Fruit fly (Drosophila melanogaster) whole organism, embryonic: ENCODE results near the gene Trm7-32.
A peak's percentile ranks its signal among the peaks of the same experiment; 100 is the strongest.

Experiments
- Adf1 ChIP-seq: fragments of 200-800 bp; sonication (Bioruptor generic); IDR thresholded peaks from 2 replicates; pipeline ENCODE4 v1.3.6; 2022; ENCODE audit warnings: missing biosample characterization, missing genetic modification characterization
- C15 ChIP-seq: fragments of 200-800 bp; sonication (Bioruptor generic); IDR thresholded peaks from 3 replicates; pipeline ENCODE4 v1.3.6; 2022; ENCODE audit warnings: missing biosample characterization, missing genetic modification characterization
- CG10431 ChIP-seq: fragments of 200-800 bp; sonication (Bioruptor generic); optimal IDR thresholded peaks from 3 replicates; lab custom pipeline; 2018; ENCODE audit warnings: missing biosample characterization, mild to moderate bottlenecking, missing genetic modification characterization
- CG10543 ChIP-seq: fragments of 200-800 bp; sonication (Bioruptor generic); optimal IDR thresholded peaks from 3 replicates; lab custom pipeline; 2017; ENCODE audit warnings: missing biosample characterization, mild to moderate bottlenecking, missing genetic modification characterization, moderate library complexity
- CG10565 ChIP-seq: fragments of 200-800 bp; sonication (Bioruptor generic); optimal IDR thresholded peaks from 3 replicates; lab custom pipeline; 2016; ENCODE audit warnings: missing biosample characterization, mild to moderate bottlenecking, missing genetic modification characterization
- CG10654 ChIP-seq: fragments of 200-800 bp; sonication (Bioruptor generic); optimal IDR thresholded peaks from 2 replicates; lab custom pipeline; 2016; ENCODE audit warnings: missing biosample characterization, missing genetic modification characterization
- CG11456 ChIP-seq: fragments of 200-800 bp; sonication (Bioruptor generic); IDR thresholded peaks from 3 replicates; pipeline ENCODE4 v1.3.6; 2022; ENCODE audit warnings: missing biosample characterization, missing genetic modification characterization
- CG12104 ChIP-seq: fragments of 200-800 bp; sonication (Bioruptor generic); optimal IDR thresholded peaks from 3 replicates; lab custom pipeline; 2016; ENCODE audit warnings: missing biosample characterization, missing genetic modification characterization
- CG12299 ChIP-seq: fragments of 200-800 bp; sonication (Bioruptor generic); optimal IDR thresholded peaks from 2 replicates; lab custom pipeline; 2018; ENCODE audit warnings: missing biosample characterization, mild to moderate bottlenecking, missing genetic modification characterization
- CG12744 ChIP-seq: fragments of 200-800 bp; sonication (Bioruptor generic); optimal IDR thresholded peaks from 2 replicates; lab custom pipeline; 2016; ENCODE audit warnings: missing biosample characterization, missing genetic modification characterization
- CG15479 ChIP-seq: fragments of 200-800 bp; sonication (Bioruptor generic); optimal IDR thresholded peaks from 3 replicates; lab custom pipeline; 2019; ENCODE audit warnings: missing biosample characterization, mild to moderate bottlenecking, missing genetic modification characterization, moderate library complexity
- CG17186 ChIP-seq: fragments of 200-800 bp; sonication (Bioruptor generic); optimal IDR thresholded peaks from 3 replicates; lab custom pipeline; 2017; ENCODE audit warnings: missing biosample characterization, missing genetic modification reagents, missing genetic modification characterization
- CG30403 ChIP-seq: fragments of 200-800 bp; sonication (Bioruptor generic); optimal IDR thresholded peaks from 3 replicates; lab custom pipeline; 2016; ENCODE audit warnings: missing biosample characterization, missing genetic modification characterization
- CG32532 ChIP-seq: fragments of 200-800 bp; sonication (Bioruptor generic); IDR thresholded peaks from 2 replicates; pipeline ENCODE4 v1.3.6; 2022; ENCODE audit warnings: missing biosample characterization, missing genetic modification characterization
- CG33557 ChIP-seq: fragments of 200-800 bp; sonication (Bioruptor generic); optimal IDR thresholded peaks from 2 replicates; lab custom pipeline; 2019; ENCODE audit warnings: missing biosample characterization, mild to moderate bottlenecking, missing genetic modification characterization, moderate library complexity
- CG34422 ChIP-seq: fragments of 200-800 bp; sonication (Bioruptor generic); IDR thresholded peaks from 3 replicates; pipeline ENCODE4 v1.3.6; 2022; ENCODE audit warnings: missing biosample characterization, missing genetic modification characterization
- CG9817 ChIP-seq: fragments of 200-800 bp; sonication (Bioruptor generic); optimal IDR thresholded peaks from 2 replicates; lab custom pipeline; 2018; ENCODE audit warnings: missing biosample characterization, mild to moderate bottlenecking, missing genetic modification characterization, moderate library complexity
- CoRest ChIP-seq: fragments of 200-800 bp; sonication (Bioruptor generic); optimal IDR thresholded peaks from 3 replicates; lab custom pipeline; 2018; ENCODE audit warnings: missing biosample characterization, mild to moderate bottlenecking, missing genetic modification characterization, moderate library complexity
- Deaf1 ChIP-seq: fragments of 200-800 bp; optimal IDR thresholded peaks from 3 replicates; lab custom pipeline; 2019; ENCODE audit warnings: missing biosample characterization, mild to moderate bottlenecking, missing genetic modification characterization, moderate library complexity
- Dip2 ChIP-seq: fragments of 200-800 bp; sonication (Bioruptor generic); IDR thresholded peaks from 2 replicates; pipeline ENCODE4 v1.3.6; 2022; ENCODE audit warnings: missing biosample characterization, missing genetic modification characterization
- Fer1 ChIP-seq: fragments of 200-800 bp; sonication (Bioruptor generic); optimal IDR thresholded peaks from 2 replicates; lab custom pipeline; 2017; ENCODE audit warnings: missing biosample characterization, mild to moderate bottlenecking, missing genetic modification characterization
- H2.0 ChIP-seq: fragments of 200-800 bp; sonication (Bioruptor generic); IDR thresholded peaks from 2 replicates; pipeline ENCODE4 v1.3.6; 2022; ENCODE audit warnings: missing biosample characterization, missing genetic modification characterization
- HLHmδ ChIP-seq: fragments of 200-800 bp; sonication (Bioruptor generic); optimal IDR thresholded peaks from 2 replicates; lab custom pipeline; 2018; ENCODE audit warnings: missing biosample characterization, mild to moderate bottlenecking, missing genetic modification characterization, moderate library complexity
- Hand ChIP-seq: fragments of 200-800 bp; sonication (Bioruptor generic); optimal IDR thresholded peaks from 2 replicates; lab custom pipeline; 2017; ENCODE audit warnings: mild to moderate bottlenecking, missing biosample characterization, missing genetic modification reagents, missing genetic modification characterization
- Hmr ChIP-seq: fragments of 200-800 bp; sonication (Bioruptor generic); optimal IDR thresholded peaks from 3 replicates; lab custom pipeline; 2017; ENCODE audit warnings: mild to moderate bottlenecking, missing biosample characterization, missing genetic modification reagents, missing genetic modification characterization
- Myb ChIP-seq: fragments of 200-800 bp; sonication (Bioruptor generic); optimal IDR thresholded peaks from 2 replicates; lab custom pipeline; 2016; ENCODE audit warnings: missing biosample characterization, missing genetic modification characterization
- NFAT ChIP-seq: fragments of 200-800 bp; sonication (Bioruptor generic); IDR thresholded peaks from 2 replicates; pipeline ENCODE4 v1.3.6; 2022; ENCODE audit warnings: missing biosample characterization, missing genetic modification characterization
- Opbp ChIP-seq: fragments of 200-800 bp; sonication (Bioruptor generic); IDR thresholded peaks from 3 replicates; pipeline ENCODE4 v1.3.6; 2022; ENCODE audit warnings: missing biosample characterization, missing genetic modification characterization; ENCODE audit not compliant: partially characterized antibody
- Scr ChIP-seq: fragments of 200-800 bp; sonication (Bioruptor generic); IDR thresholded peaks from 2 replicates; pipeline ENCODE4 v1.3.6; 2022; ENCODE audit warnings: missing biosample characterization, missing genetic modification characterization; ENCODE audit not compliant: partially characterized antibody
- Stat92E ChIP-seq, 3 experiments: fragments of >200 bp in 2 of 3; fragments of 200-800 bp in 1 of 3; sonication (Bioruptor generic) in 1 of 3; optimal IDR thresholded peaks; 2 replicates each; lab custom pipeline; 2017 to 2019; ENCODE audit warnings: missing biosample characterization in 3 of 3, missing genetic modification characterization in 3 of 3, mild to moderate bottlenecking in 1 of 3, moderate library complexity in 1 of 3
- ase ChIP-seq: fragments of 200-800 bp; sonication (Bioruptor generic); IDR thresholded peaks from 3 replicates; pipeline ENCODE4 v1.3.6; 2022; ENCODE audit warnings: missing biosample characterization, missing genetic modification characterization
- chm ChIP-seq: fragments of 200-800 bp; sonication (Bioruptor generic); IDR thresholded peaks from 2 replicates; pipeline ENCODE4 v1.3.6; 2022; ENCODE audit warnings: missing biosample characterization, missing genetic modification characterization
- ci ChIP-seq: fragments of 200-800 bp; sonication (Bioruptor generic); IDR thresholded peaks from 3 replicates; pipeline ENCODE4 v1.3.6; 2022; ENCODE audit warnings: missing biosample characterization, missing genetic modification characterization
- crc ChIP-seq: fragments of 200-800 bp; sonication (Bioruptor generic); optimal IDR thresholded peaks from 2 replicates; lab custom pipeline; 2016; ENCODE audit warnings: missing biosample characterization, missing genetic modification characterization
- dan ChIP-seq: fragments of 200-800 bp; sonication (Bioruptor generic); IDR thresholded peaks from 2 replicates; pipeline ENCODE4 v1.3.6; 2022; ENCODE audit warnings: missing biosample characterization, missing genetic modification characterization
- eyg ChIP-seq: fragments of 200-800 bp; sonication (Bioruptor generic); optimal IDR thresholded peaks from 3 replicates; lab custom pipeline; 2016; ENCODE audit warnings: missing biosample characterization, missing genetic modification characterization
- fu2 ChIP-seq: fragments of 200-800 bp; sonication (Bioruptor generic); optimal IDR thresholded peaks from 2 replicates; lab custom pipeline; 2016; ENCODE audit warnings: missing biosample characterization, missing genetic modification characterization
- gsb ChIP-seq: fragments of 200-800 bp; sonication (Bioruptor generic); IDR thresholded peaks from 2 replicates; pipeline ENCODE4 v1.3.6; 2022; ENCODE audit warnings: missing biosample characterization, missing genetic modification characterization
- insv ChIP-seq, 2 experiments: fragments of 200-800 bp; sonication (Bioruptor generic); optimal IDR thresholded peaks; 3 replicates each; lab custom pipeline; 2016 to 2018; ENCODE audit warnings: missing biosample characterization in 2 of 2, missing genetic modification characterization in 2 of 2
- jing ChIP-seq: fragments of 200-800 bp; sonication (Bioruptor generic); optimal IDR thresholded peaks from 2 replicates; lab custom pipeline; 2018; ENCODE audit warnings: missing biosample characterization, mild to moderate bottlenecking, missing genetic modification characterization
- luna ChIP-seq: fragments of 200-800 bp; sonication (Bioruptor generic); optimal IDR thresholded peaks from 2 replicates; lab custom pipeline; 2016; ENCODE audit warnings: missing biosample characterization, missing genetic modification characterization
- mam ChIP-seq: fragments of 200-800 bp; sonication (Bioruptor generic); optimal IDR thresholded peaks from 3 replicates; lab custom pipeline; 2016; ENCODE audit warnings: missing biosample characterization, missing genetic modification characterization
- oc ChIP-seq: fragments of 200-800 bp; sonication (Bioruptor generic); optimal IDR thresholded peaks from 2 replicates; lab custom pipeline; 2018; ENCODE audit warnings: missing biosample characterization, mild to moderate bottlenecking, missing genetic modification characterization, moderate library complexity
- org-1 ChIP-seq: fragments of 200-800 bp; sonication (Bioruptor generic); optimal IDR thresholded peaks from 2 replicates; lab custom pipeline; 2017; ENCODE audit warnings: missing biosample characterization, missing genetic modification characterization
- run ChIP-seq: fragments of 200-800 bp; sonication (Bioruptor generic); optimal IDR thresholded peaks from 3 replicates; lab custom pipeline; 2018; ENCODE audit warnings: missing biosample characterization, mild to moderate bottlenecking, missing genetic modification characterization
- sc ChIP-seq, 3 experiments: fragments of >200 bp in 2 of 3; fragments of 200-800 bp in 1 of 3; sonication (Bioruptor generic) in 1 of 3; optimal IDR thresholded peaks; 2 replicates in 2 of 3; 3 replicates in 1 of 3; lab custom pipeline; 2017; ENCODE audit warnings: mild to moderate bottlenecking in 1 of 3, missing biosample characterization in 1 of 3, missing genetic modification characterization in 1 of 3, missing genetic modification reagents in 1 of 3
- sima ChIP-seq: fragments of 200-800 bp; sonication (Bioruptor generic); optimal IDR thresholded peaks from 2 replicates; lab custom pipeline; 2016; ENCODE audit warnings: missing biosample characterization, missing genetic modification characterization
- tgo ChIP-seq: fragments of 200-800 bp; sonication (Bioruptor generic); IDR thresholded peaks from 3 replicates; pipeline ENCODE4 v1.3.6; 2022; ENCODE audit warnings: missing biosample characterization, missing genetic modification characterization
- tin ChIP-seq: fragments of 200-800 bp; sonication (Bioruptor generic); optimal IDR thresholded peaks from 3 replicates; lab custom pipeline; 2016; ENCODE audit warnings: missing biosample characterization, missing genetic modification characterization
- trh ChIP-seq: fragments of 200-800 bp; sonication (Bioruptor generic); optimal IDR thresholded peaks from 2 replicates; lab custom pipeline; 2016; ENCODE audit warnings: missing biosample characterization, missing genetic modification characterization
- vnd ChIP-seq: fragments of 200-800 bp; sonication (Bioruptor generic); IDR thresholded peaks from 3 replicates; pipeline ENCODE4 v1.3.6; 2022; ENCODE audit warnings: missing biosample characterization, missing genetic modification characterization; ENCODE audit not compliant: partially characterized antibody

The Trm7-32 gene

DNA sequence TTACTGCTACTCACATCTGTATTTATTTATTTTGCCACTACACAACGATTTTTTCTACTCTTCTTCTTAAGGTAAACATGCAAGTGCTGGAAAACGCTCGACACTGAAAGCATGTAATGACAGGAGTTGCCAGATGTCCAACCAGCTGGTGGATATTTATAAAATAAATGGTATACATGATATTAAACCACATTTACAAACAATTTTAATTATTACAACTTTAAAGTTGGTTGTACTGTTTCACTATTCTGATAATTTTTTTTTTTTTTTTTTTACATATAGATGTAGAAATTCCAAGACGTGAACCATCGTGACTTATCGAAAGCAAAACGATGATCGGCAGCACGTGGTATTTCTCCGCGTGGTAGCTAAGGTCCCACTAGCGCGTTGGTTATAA lies 39.4 kb downstream of the Trm7-32 start, which contains the start of the genes Keap1 and kuk (continued):
- TF ChIP-seq CG11456 (GFP tag; lab: Robert Waterston, UW) = 0 out of 3 replicates have a peak, but pooled peaks have one; percentile 66
- no peak for TF ChIP-seq org-1
- no peak for TF ChIP-seq Deaf1 (tag; lab: Kevin White, UChicago)
- peak; percentile 63 for TF ChIP-seq fu2 (GFP tag; lab: Kevin White, UChicago)
- peak; percentile 73 for TF ChIP-seq CG30403 (GFP tag; lab: Kevin White, UChicago)
- TF ChIP-seq Fer1 (GFP tag; lab: Kevin White, UChicago) = peak; percentile 37
- TF ChIP-seq oc (tag; lab: Kevin White, UChicago) = peak; percentile 38
- TF ChIP-seq Dip2 (GFP tag; lab: Robert Waterston, UW) = no peak
- TF ChIP-seq Adf1 (GFP tag; lab: Robert Waterston, UW) = no peak
- no peak for TF ChIP-seq gsb
- no peak for TF ChIP-seq C15 (GFP tag; lab: Robert Waterston, UW)
- TF ChIP-seq CG32532 = peak; percentile 35; the same call in 1 of the 2 replicates
- peak; percentile 43 for TF ChIP-seq CG10654 (GFP tag; lab: Kevin White, UChicago)
- peak; percentile 35 for TF ChIP-seq luna (GFP tag; lab: Kevin White, UChicago)
- no peak for TF ChIP-seq CG10565 (GFP tag; lab: Kevin White, UChicago)
- TF ChIP-seq sc (optimal IDR thresholded peaks at IDR 0.05; lab: Kevin White, UChicago) = no peak
- no peak for TF ChIP-seq sc (GFP tag; optimal IDR thresholded peaks at IDR 0.05; lab: Kevin White, UChicago)
- TF ChIP-seq Myb (GFP tag; lab: Kevin White, UChicago) = peak; percentile 92
- peak; percentile 37; the same call in 2 of the 3 replicates for TF ChIP-seq CG34422 (GFP tag; lab: Robert Waterston, UW)
- peak; percentile 71 for TF ChIP-seq Opbp
- TF ChIP-seq ase = no peak
- peak; percentile 4 for TF ChIP-seq HLHmδ
- peak; percentile 30 for TF ChIP-seq trh (GFP tag; lab: Kevin White, UChicago)
- no peak for TF ChIP-seq chm (GFP tag; lab: Robert Waterston, UW)
- no peak for TF ChIP-seq sima (GFP tag; lab: Kevin White, UChicago)
- TF ChIP-seq CG17186 = no peak
- no peak for TF ChIP-seq dan (GFP tag; lab: Robert Waterston, UW)
- TF ChIP-seq CG10431 = peak; percentile 70
- TF ChIP-seq Hmr (GFP tag; lab: Kevin White, UChicago) = peak; percentile 79
- TF ChIP-seq CG9817 (tag; lab: Kevin White, UChicago) = peak; percentile 54
- peak; percentile 58 for TF ChIP-seq eyg (GFP tag; lab: Kevin White, UChicago)
- TF ChIP-seq jing = no peak
- no peak for TF ChIP-seq Stat92E (GFP tag; optimal IDR thresholded peaks at IDR 0.05; lab: Kevin White, UChicago)
- peak; percentile 49 for TF ChIP-seq CG12744 (GFP tag; lab: Kevin White, UChicago)
- peak; percentile 88 for TF ChIP-seq Scr (GFP tag; lab: Robert Waterston, UW)
- peak; percentile 64 for TF ChIP-seq ci (GFP tag; lab: Robert Waterston, UW)
- no peak for TF ChIP-seq CG12299 (tag; lab: Kevin White, UChicago)
- peak; percentile 76 for TF ChIP-seq mam (GFP tag; lab: Kevin White, UChicago)
- peak; percentile 51 for TF ChIP-seq CG12104 (GFP tag; lab: Kevin White, UChicago)
- TF ChIP-seq tin (GFP tag; lab: Kevin White, UChicago) = peak; percentile 26
- no peak for TF ChIP-seq crc (GFP tag; lab: Kevin White, UChicago)
- no peak for TF ChIP-seq CG15479 (GFP tag; lab: Kevin White, UChicago)
- TF ChIP-seq vnd (GFP tag; lab: Robert Waterston, UW) = peak; percentile 70
- no peak for TF ChIP-seq Hand (GFP tag; lab: Kevin White, UChicago)
- TF ChIP-seq run (tag; lab: Kevin White, UChicago) = no peak
- no peak for TF ChIP-seq CG33557
- peak; percentile 50; the same call in 1 of the 2 replicates for TF ChIP-seq NFAT (GFP tag; lab: Robert Waterston, UW)
- no peak for TF ChIP-seq tgo (GFP tag; lab: Robert Waterston, UW)
- TF ChIP-seq CoRest = peak; percentile 67
- peak; percentile 60 for TF ChIP-seq H2.0 (GFP tag; lab: Robert Waterston, UW)
- TF ChIP-seq CG10543 (GFP tag; lab: Kevin White, UChicago) = peak; percentile 37
- TF ChIP-seq insv (GFP tag; optimal IDR thresholded peaks at IDR 0.05; lab: Kevin White, UChicago) = peak in 1 of 2 experiments; percentile 57
